Worm (Caenorhabditis elegans): ENCODE measurements around the gene F57H12.6.

F57H12.6 gene

DNA sequence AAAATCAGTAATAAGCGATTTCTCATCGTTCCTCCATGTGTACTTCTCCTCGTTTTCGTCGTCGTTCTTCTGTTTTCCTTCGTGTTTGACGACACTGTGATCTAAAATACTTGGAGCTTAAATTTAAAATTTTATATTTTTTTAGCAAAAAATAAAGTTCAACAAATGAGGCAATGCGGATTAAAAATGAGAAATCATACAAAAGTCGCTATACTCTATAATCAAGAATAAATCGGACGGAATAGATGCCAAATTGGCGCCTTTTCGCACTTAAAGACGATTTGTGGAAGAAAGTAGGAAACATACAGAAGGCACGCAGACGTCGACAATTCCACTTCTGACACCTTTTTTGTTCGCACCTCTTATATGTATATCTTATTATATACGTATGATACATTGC, 27.9 kb upstream of the F57H12.6 start, which contains the start of gene rig-4:
TSS of gene rig-4 (minus strand) at position 101 of the 400 bp plus-strand sequence.
- TF ChIP-seq W03F9.2 (tag; optimal IDR thresholded peaks at IDR 0.05) (no peak), dao-5 (tag; optimal IDR thresholded peaks at IDR 0.05) (no peak), him-1 (tag; optimal IDR thresholded peaks at IDR 0.05) (no peak)

DNA sequence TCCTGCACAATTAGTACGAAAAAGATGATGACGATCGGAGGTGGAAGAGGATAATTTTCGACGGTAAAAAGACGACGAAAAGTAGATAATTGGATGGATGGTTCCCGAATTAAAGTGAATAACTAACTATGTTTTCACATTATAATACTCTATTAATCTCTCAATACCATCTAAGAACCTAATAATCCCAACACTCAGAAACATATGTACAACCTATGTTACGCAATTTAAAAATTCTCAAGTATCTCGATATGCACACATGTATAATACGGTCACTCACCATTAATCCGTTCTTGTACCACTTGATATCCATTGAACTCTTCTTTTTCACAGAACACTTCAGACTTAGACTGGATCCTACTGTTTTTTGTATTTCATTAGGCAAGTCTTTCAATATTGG, 24.7 kb upstream of the F57H12.6 start:
- TF ChIP-seq dao-5 (tag; optimal IDR thresholded peaks at IDR 0.05) (no peak), W03F9.2 (tag; optimal IDR thresholded peaks at IDR 0.05) (no peak), him-1 (tag; optimal IDR thresholded peaks at IDR 0.05) (no peak)

DNA sequence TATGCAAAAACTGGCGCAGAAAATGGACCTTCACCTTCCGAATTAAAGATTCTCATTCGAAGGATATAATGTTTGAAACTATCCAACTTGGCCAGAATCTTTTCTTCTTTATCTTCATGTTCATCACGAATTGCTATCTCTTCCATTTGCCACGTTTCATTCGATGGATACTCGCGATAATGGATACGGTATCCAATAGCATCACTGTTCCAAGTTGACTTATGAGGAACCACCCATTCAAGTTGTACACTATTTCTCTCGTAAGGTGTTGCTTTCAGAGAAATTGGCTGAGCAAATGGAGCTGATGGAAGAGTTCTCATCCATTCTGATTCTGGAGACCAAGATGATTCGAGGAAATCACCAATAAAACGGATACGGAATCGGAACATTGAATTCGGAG, 18.6 kb upstream of the F57H12.6 start:
- no peak for TF ChIP-seq W03F9.2 (tag; optimal IDR thresholded peaks at IDR 0.05)
- no peak for TF ChIP-seq dao-5 (tag; optimal IDR thresholded peaks at IDR 0.05)
- no peak for TF ChIP-seq him-1 (tag; optimal IDR thresholded peaks at IDR 0.05)

DNA sequence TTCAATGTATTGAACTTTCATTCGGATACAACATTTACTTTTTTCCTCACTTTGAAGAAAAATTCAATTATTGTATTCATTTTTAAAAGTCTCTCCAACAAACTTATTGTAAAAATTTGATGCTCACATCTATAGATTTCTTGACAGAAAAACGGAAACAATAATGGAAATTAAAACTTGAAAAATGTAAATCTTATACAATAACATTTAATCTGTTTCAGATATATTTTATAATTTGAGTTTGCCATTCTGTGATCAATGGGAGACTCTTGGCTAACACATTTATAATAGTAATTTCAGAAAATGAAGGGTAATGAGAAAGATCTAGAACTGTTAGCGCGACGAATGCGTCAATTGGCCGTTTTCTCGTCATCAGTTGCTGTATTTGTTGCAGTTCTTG, 12.3 kb upstream of the F57H12.6 start, which contains the start of gene col-115:
TSS of gene col-115 (plus strand) at position 301 of the 400 bp plus-strand sequence.
- TF ChIP-seq W03F9.2 (tag; optimal IDR thresholded peaks at IDR 0.05) (no peak), him-1 (tag; optimal IDR thresholded peaks at IDR 0.05) (no peak), dao-5 (tag; optimal IDR thresholded peaks at IDR 0.05) (no peak)

DNA sequence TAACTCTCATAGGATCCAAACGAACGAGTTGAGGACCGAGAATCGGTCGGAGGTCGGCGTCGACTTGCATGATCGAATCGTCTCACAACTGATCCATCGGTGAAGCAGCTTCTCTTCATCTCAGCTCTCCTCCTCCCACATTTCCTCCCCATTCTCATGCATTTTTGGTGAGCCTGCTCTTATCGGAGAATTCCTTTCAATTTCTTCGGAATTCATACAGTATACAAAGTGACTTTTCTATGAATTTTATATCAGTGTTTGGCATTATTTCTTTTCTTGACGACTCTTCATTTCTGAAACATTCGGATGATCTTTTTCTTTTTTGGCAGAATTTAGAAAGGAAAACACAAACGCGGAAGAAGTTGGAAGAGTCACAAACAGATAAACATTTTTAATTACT, 11.0 kb upstream of the F57H12.6 start, which contains the start of gene mec-17:
TSS of gene mec-17 (minus strand) at position 101 of the 400 bp plus-strand sequence.
- TF ChIP-seq dao-5 (tag; optimal IDR thresholded peaks at IDR 0.05) (no peak), W03F9.2 (tag; optimal IDR thresholded peaks at IDR 0.05) (no peak), him-1 (tag; optimal IDR thresholded peaks at IDR 0.05) (no peak)

DNA sequence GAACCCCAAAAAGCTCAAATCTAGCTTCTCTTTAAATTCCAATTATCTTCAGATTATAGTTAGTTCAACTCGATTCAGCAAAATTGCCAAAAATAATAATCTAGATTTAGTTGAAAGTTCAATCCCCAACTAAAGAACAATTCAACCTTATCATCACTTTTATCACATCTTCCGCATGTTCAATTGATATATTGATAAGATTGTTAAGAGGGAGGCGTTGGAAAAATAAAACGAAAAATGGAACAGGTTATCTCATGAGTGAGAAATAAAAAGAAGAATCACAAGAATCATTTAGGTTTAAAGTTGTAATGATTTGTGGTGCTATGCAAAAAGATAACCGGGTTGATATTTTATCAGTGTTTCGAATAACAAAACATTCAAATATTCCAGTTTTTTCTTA, 9.6 kb upstream of the F57H12.6 start:
- TF ChIP-seq dao-5 (tag; optimal IDR thresholded peaks at IDR 0.05) (no peak), him-1 (tag; optimal IDR thresholded peaks at IDR 0.05) (no peak), W03F9.2 (tag; optimal IDR thresholded peaks at IDR 0.05) (no peak)

DNA sequence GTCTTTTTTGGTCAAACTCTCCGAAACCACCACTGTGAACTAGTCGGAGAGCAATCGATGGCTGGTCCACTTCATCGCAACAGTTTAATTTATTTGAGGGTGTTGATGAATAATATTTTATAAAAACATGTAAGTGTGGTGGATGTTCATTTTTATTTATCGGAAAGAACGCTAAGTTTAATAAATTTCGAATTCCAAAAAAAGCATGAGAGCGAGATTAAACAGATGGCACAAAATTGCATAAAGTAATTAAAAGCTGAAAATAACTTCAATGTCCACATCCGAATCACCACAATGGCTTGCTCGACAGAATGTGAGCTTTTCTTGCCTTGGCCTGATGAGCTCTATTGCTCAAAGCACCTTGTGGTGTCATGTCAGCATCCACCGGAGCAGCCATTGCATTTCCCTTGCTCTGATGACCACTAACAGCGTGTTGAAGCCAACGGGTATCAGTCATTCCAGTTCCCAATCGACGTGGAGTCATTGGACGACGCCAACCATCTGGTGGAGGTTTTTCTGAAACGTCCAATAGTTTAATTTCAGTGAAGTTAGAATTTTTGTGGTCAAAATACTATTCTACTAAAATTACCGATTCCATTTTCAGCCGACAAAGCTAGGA, 7.7 kb upstream of the F57H12.6 start:
- TF ChIP-seq dao-5 (tag; optimal IDR thresholded peaks at IDR 0.05): no peak
- TF ChIP-seq W03F9.2 (tag; optimal IDR thresholded peaks at IDR 0.05): no peak
- no peak for TF ChIP-seq him-1 (tag; optimal IDR thresholded peaks at IDR 0.05)

DNA sequence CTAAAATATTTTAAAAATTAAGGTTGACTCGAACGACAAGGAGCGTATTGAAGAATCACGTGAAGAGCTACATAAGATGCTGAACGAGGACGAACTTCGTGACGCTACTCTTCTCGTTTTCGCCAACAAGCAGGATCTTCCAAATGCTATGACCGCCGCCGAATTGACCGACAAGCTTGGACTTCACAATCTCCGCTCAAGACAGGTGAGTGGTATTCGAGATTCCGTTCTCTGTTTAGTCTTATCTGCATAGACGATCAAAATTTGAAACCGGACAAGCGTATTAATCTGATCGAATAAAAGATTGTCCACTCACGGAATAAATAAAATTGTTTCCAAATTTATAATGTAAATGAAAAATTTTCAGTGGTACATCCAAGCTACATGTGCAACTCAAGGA, 6.9 kb upstream of the F57H12.6 start:
- TF ChIP-seq dao-5 (tag; optimal IDR thresholded peaks at IDR 0.05): no peak
- TF ChIP-seq him-1 (tag; optimal IDR thresholded peaks at IDR 0.05): no peak
- no peak for TF ChIP-seq W03F9.2 (tag; optimal IDR thresholded peaks at IDR 0.05)

DNA sequence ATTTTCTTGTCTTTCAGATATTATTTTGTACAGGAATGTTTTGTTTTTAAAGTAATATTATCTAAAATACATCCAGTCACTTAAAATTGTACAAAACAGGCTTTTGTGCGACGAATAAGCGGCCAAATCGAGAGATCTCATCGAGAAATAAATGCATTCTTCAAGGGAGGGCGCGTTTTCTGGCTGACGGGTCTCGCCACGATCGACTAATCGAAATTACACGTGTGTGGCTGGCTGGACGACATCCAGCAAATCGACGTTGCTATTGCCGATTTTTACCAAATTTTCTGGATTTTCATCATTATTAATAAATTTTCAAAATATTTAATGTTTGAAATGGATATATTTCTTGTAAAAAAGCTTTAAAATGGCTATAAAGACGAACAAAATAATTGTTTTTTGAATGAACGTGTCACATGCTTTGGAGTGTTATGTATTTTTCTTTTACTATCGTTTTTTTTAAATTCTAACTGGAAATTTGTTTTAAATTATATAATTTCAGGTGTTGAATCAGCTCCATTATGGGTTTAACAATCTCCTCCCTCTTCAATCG, 6.0 kb upstream of the F57H12.6 start, which contains the start of gene arf-5:
TSS of gene arf-5 (plus strand) at position 503 of the 553 bp plus-strand sequence.
- no peak for TF ChIP-seq dao-5 (tag; optimal IDR thresholded peaks at IDR 0.05)

DNA sequence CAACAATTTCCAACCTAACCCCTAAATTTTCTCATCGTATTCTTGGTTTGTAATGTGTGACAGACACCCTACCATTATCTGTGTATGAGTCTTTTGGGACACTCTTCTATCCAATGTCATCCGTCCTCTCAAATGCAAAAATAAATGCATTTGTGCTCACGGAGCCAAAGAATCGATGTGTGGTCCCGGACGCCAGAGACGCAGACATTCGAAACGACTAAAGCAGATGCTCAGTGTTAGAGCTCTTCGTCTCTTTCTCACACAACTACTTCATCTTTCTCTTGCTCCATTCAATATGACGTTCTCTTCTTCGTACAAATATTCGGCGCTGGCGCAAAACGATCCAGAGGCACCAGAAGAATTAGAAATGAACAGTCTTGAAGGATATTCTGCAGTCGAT, 3.5 kb upstream of the F57H12.6 start, which contains the start of gene unc-24:
TSS of gene unc-24 (plus strand) at position 283 of the 400 bp plus-strand sequence.
- TF ChIP-seq W03F9.2 (tag; optimal IDR thresholded peaks at IDR 0.05) (no peak), him-1 (tag; optimal IDR thresholded peaks at IDR 0.05) (no peak), dao-5 (tag; optimal IDR thresholded peaks at IDR 0.05) (no peak)

DNA sequence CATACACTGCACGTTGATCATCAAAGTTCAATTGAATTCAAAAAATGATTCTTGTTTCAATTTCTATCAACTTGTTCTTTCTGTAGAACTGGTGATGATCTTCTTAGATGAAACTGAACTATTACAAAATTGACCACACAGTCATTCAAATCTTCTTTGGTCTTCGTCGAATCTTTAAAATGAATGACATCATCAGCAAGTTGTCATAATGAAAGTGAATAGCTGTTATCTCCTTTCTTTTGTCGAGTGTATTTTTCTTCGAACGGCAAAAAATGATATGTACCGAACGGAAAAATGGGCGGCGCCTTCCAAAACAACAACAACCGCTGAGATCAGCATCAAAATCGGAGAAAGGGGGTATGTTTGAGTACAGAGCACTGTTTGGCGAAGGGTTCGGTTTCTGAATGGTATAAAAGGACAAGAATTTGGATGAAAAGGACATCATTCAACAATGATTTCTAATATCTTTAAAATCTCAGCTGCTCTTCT, 1.4 kb upstream of the F57H12.6 start, which contains the start of gene ora-1:
TSS of gene ora-1 (plus strand) at position 439 of the 489 bp plus-strand sequence.
- TF ChIP-seq dao-5 (tag; optimal IDR thresholded peaks at IDR 0.05) (no peak), him-1 (tag; optimal IDR thresholded peaks at IDR 0.05) (no peak), W03F9.2 (tag; optimal IDR thresholded peaks at IDR 0.05) (no peak)

DNA sequence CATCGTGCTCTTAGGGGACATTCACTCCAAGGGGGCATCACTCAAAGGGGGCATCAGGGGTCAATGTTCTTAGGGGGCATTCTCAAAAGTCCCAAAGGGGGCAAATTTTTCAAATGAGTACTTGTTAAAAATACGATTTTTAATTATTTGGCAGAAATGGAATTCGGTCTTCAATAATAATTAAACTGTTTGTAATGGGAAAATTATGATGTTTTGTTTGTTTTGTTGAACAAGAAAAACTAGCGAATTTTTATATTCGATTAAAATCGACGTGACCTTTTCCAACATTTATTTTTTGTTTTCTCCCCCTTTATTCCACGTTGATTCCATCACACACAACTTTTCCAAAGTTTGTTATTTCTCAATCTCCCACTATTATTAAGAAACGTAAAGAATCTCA, 9.1 kb downstream of the F57H12.6 start, which contains the start of gene F57H12.5:
TSS of gene F57H12.5 (plus strand) at position 301 of the 400 bp plus-strand sequence.
- no peak for TF ChIP-seq dao-5 (tag; optimal IDR thresholded peaks at IDR 0.05)
- no peak for TF ChIP-seq him-1 (tag; optimal IDR thresholded peaks at IDR 0.05)

DNA sequence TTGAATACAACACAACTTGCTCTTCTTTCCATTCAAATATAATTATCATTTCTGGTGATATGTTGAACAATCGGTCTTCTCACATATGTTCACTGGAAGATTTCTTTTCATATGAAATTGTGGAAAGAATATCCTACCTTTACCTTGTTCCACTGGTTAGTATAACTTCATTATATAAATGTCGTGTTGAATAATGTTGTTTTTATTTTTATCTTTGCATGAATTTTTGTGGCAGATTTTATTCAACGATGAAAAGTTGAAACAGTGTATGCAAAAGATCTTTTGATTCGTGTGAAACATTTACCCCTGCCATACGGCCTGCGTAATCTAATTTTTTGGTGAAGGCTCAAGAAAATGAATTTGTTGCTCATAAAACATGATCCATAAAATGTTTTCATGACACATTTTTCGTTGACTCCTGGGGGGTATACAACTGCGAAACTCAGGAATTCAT, 14.2 kb downstream of the F57H12.6 start:
- TF ChIP-seq W03F9.2 (tag; optimal IDR thresholded peaks at IDR 0.05) (no peak), dao-5 (tag; optimal IDR thresholded peaks at IDR 0.05) (no peak), him-1 (tag; optimal IDR thresholded peaks at IDR 0.05) (no peak)

DNA sequence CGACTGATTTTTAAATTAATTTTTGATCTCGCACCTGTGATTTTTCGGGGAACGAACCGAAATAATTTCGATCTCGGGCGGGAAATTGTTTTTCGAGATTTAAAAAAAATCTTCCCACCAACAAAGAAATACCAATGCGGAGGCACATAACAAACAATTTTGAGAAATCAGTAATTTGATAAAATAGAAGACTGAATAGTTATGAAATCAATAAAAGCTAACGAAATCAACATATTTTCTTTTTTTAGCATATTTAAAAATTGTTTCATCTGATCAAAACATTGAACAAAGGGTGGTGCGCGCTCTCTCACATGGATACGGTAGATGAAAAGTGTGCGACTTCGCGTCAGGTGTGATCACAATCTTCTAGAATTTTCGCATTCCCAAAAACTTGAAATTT, 18.0 kb downstream of the F57H12.6 start:
- TF ChIP-seq W03F9.2 (tag; optimal IDR thresholded peaks at IDR 0.05): no peak
- no peak for TF ChIP-seq him-1 (tag; optimal IDR thresholded peaks at IDR 0.05)
- no peak for TF ChIP-seq dao-5 (tag; optimal IDR thresholded peaks at IDR 0.05)
